Fruit fly (Drosophila melanogaster) whole organism, embryonic: ENCODE data around the gene upd2.
A peak's percentile ranks its signal among the peaks of the same experiment; 100 is the strongest.

Source experiments
- Atf-2 ChIP-seq: fragments of 200-800 bp; sonication (Bioruptor generic); optimal IDR thresholded peaks from 2 replicates; lab custom pipeline; 2016; ENCODE audit warnings: missing biosample characterization, missing genetic modification characterization
- Atf6 ChIP-seq: fragments of 200-800 bp; sonication (Bioruptor generic); IDR thresholded peaks from 2 replicates; pipeline ENCODE4 v1.3.6; 2022; ENCODE audit warnings: missing biosample characterization, missing genetic modification characterization
- B-H1 ChIP-seq: fragments of 200-800 bp; sonication (Bioruptor generic); IDR thresholded peaks from 3 replicates; pipeline ENCODE4 v1.3.6; 2022; ENCODE audit warnings: missing biosample characterization, missing genetic modification characterization
- BtbVII ChIP-seq: fragments of 200-800 bp; sonication (Bioruptor generic); optimal IDR thresholded peaks from 3 replicates; lab custom pipeline; 2017; ENCODE audit warnings: missing biosample characterization, mild to moderate bottlenecking, missing genetic modification characterization
- CG11085 ChIP-seq: fragments of 200-800 bp; sonication (Bioruptor generic); IDR thresholded peaks from 2 replicates; pipeline ENCODE4 v1.3.6; 2022; ENCODE audit warnings: missing biosample characterization, missing genetic modification characterization
- CG11247 ChIP-seq: fragments of 200-800 bp; sonication (Bioruptor generic); IDR thresholded peaks from 2 replicates; pipeline ENCODE4 v1.3.6; 2022; ENCODE audit warnings: missing biosample characterization, missing genetic modification characterization
- CG12104 ChIP-seq: fragments of 200-800 bp; sonication (Bioruptor generic); optimal IDR thresholded peaks from 3 replicates; lab custom pipeline; 2016; ENCODE audit warnings: missing biosample characterization, missing genetic modification characterization
- CG13424 ChIP-seq: fragments of 200-800 bp; sonication (Bioruptor generic); optimal IDR thresholded peaks from 2 replicates; lab custom pipeline; 2019; ENCODE audit warnings: missing biosample characterization, mild to moderate bottlenecking, missing genetic modification characterization, moderate library complexity
- CG14860 ChIP-seq: fragments of 200-800 bp; sonication (Bioruptor generic); IDR thresholded peaks from 3 replicates; pipeline ENCODE4 v1.3.6; 2022; ENCODE audit warnings: missing biosample characterization, missing genetic modification characterization; ENCODE audit not compliant: partially characterized antibody
- CG15479 ChIP-seq: fragments of 200-800 bp; sonication (Bioruptor generic); optimal IDR thresholded peaks from 3 replicates; lab custom pipeline; 2019; ENCODE audit warnings: missing biosample characterization, mild to moderate bottlenecking, missing genetic modification characterization, moderate library complexity
- CG15696 ChIP-seq: fragments of 200-800 bp; sonication (Bioruptor generic); optimal IDR thresholded peaks from 2 replicates; lab custom pipeline; 2019; ENCODE audit warnings: missing biosample characterization, mild to moderate bottlenecking, missing genetic modification characterization, moderate library complexity
- CG1602 ChIP-seq: fragments of 200-800 bp; sonication (Bioruptor generic); optimal IDR thresholded peaks from 3 replicates; lab custom pipeline; 2016; ENCODE audit warnings: missing biosample characterization, missing genetic modification characterization
- CG31224 ChIP-seq: fragments of 200-800 bp; sonication (Bioruptor generic); IDR thresholded peaks from 2 replicates; pipeline ENCODE4 v1.3.6; 2022; ENCODE audit warnings: missing biosample characterization, missing genetic modification characterization
- CG3847 ChIP-seq: fragments of 200-800 bp; sonication (Bioruptor generic); IDR thresholded peaks from 2 replicates; pipeline ENCODE4 v1.3.6; 2022; ENCODE audit warnings: missing biosample characterization, missing genetic modification characterization
- CG4282 ChIP-seq: fragments of 200-800 bp; sonication (Bioruptor generic); optimal IDR thresholded peaks from 2 replicates; lab custom pipeline; 2016; ENCODE audit warnings: missing biosample characterization, missing genetic modification characterization
- CG43689 ChIP-seq: fragments of 200-800 bp; sonication (Bioruptor generic); IDR thresholded peaks from 2 replicates; pipeline ENCODE4 v1.3.6; 2022; ENCODE audit warnings: missing biosample characterization, missing genetic modification characterization
- CG4404 ChIP-seq: fragments of 200-800 bp; sonication (Bioruptor generic); IDR thresholded peaks from 2 replicates; pipeline ENCODE4 v1.3.6; 2022; ENCODE audit warnings: missing biosample characterization, missing genetic modification characterization
- CG4617 ChIP-seq: fragments of 200-800 bp; sonication (Bioruptor generic); optimal IDR thresholded peaks from 3 replicates; lab custom pipeline; 2016; ENCODE audit warnings: missing biosample characterization, missing genetic modification characterization, borderline replicate concordance
- CG5245 ChIP-seq: fragments of 200-800 bp; sonication (Bioruptor generic); optimal IDR thresholded peaks from 3 replicates; lab custom pipeline; 2016; ENCODE audit warnings: missing biosample characterization, missing genetic modification characterization
- D ChIP-seq, 2 experiments: fragments of 200-800 bp in 1 of 2; fragments of >200 bp in 1 of 2; sonication (Bioruptor generic) in 1 of 2; optimal IDR thresholded peaks; 2 replicates in 1 of 2; 3 replicates in 1 of 2; lab custom pipeline; 2017; ENCODE audit warnings: mild to moderate bottlenecking in 1 of 2, missing biosample characterization in 1 of 2, missing genetic modification characterization in 1 of 2, missing genetic modification reagents in 1 of 2
- Doc3 ChIP-seq: fragments of 200-800 bp; sonication (Bioruptor generic); IDR thresholded peaks from 3 replicates; pipeline ENCODE4 v1.3.6; 2022; ENCODE audit warnings: missing biosample characterization, missing genetic modification characterization; ENCODE audit not compliant: partially characterized antibody
- ERR ChIP-seq: fragments of 200-800 bp; sonication (Bioruptor generic); optimal IDR thresholded peaks from 2 replicates; lab custom pipeline; 2016; ENCODE audit warnings: missing biosample characterization, missing genetic modification characterization
- Gsc ChIP-seq: fragments of 200-800 bp; sonication (Bioruptor generic); IDR thresholded peaks from 2 replicates; pipeline ENCODE4 v1.3.6; 2022; ENCODE audit warnings: missing biosample characterization, missing genetic modification characterization
- HLH54F ChIP-seq: fragments of 200-800 bp; sonication (Bioruptor generic); optimal IDR thresholded peaks from 3 replicates; lab custom pipeline; 2016; ENCODE audit warnings: missing biosample characterization, missing genetic modification characterization
- Hey ChIP-seq: fragments of 200-800 bp; sonication (Bioruptor generic); optimal IDR thresholded peaks from 3 replicates; lab custom pipeline; 2018; ENCODE audit warnings: missing biosample characterization, mild to moderate bottlenecking, missing genetic modification characterization
- Med ChIP-seq: fragments of 200-800 bp; sonication (Bioruptor generic); peaks from one replicate; lab custom pipeline; 2016; ENCODE audit warnings: missing biosample characterization, missing genetic modification characterization, mild to moderate bottlenecking, inconsistent platforms, moderate library complexity
- Meics ChIP-seq: fragments of 200-800 bp; sonication (Bioruptor generic); optimal IDR thresholded peaks from 2 replicates; lab custom pipeline; 2017; ENCODE audit warnings: missing biosample characterization, mild to moderate bottlenecking, missing genetic modification characterization
- Mrtf ChIP-seq: fragments of 200-800 bp; sonication (Bioruptor generic); IDR thresholded peaks from 3 replicates; pipeline ENCODE4 v1.3.6; 2022; ENCODE audit warnings: missing biosample characterization, missing genetic modification characterization
- Nf-YC ChIP-seq: fragments of 200-800 bp; optimal IDR thresholded peaks from 3 replicates; lab custom pipeline; 2019; ENCODE audit warnings: missing biosample characterization, mild to moderate bottlenecking, missing genetic modification characterization, moderate library complexity
- PHDP ChIP-seq: fragments of 200-800 bp; sonication (Bioruptor generic); optimal IDR thresholded peaks from 3 replicates; lab custom pipeline; 2018; ENCODE audit warnings: missing biosample characterization, mild to moderate bottlenecking, missing genetic modification characterization, moderate library complexity
- Pdp1 ChIP-seq, 2 experiments: fragments of 200-800 bp; sonication (Bioruptor generic); optimal IDR thresholded peaks; 3 replicates each; lab custom pipeline; 2016; ENCODE audit warnings: missing biosample characterization in 2 of 2, missing genetic modification characterization in 2 of 2, mild to moderate bottlenecking in 1 of 2, moderate library complexity in 1 of 2
- Ravus ChIP-seq: fragments of 200-800 bp; sonication (Bioruptor generic); IDR thresholded peaks from 2 replicates; pipeline ENCODE4 v1.3.6; 2022; ENCODE audit warnings: missing biosample characterization, missing genetic modification characterization
- Trl ChIP-seq, 3 experiments: fragments of >200 bp in 2 of 3; fragments of 200-800 bp in 1 of 3; sonication (Bioruptor generic) in 1 of 3; optimal IDR thresholded peaks; 2 replicates in 1 of 3; 3 replicates in 2 of 3; lab custom pipeline; 2016 to 2017; ENCODE audit warnings: missing biosample characterization in 1 of 3, missing genetic modification characterization in 1 of 3
- Xbp1 ChIP-seq: fragments of 200-800 bp; sonication (Bioruptor generic); optimal IDR thresholded peaks from 3 replicates; lab custom pipeline; 2016; ENCODE audit warnings: missing biosample characterization, mild to moderate bottlenecking, missing genetic modification characterization
- bowl ChIP-seq: fragments of 200-800 bp; sonication (Bioruptor generic); IDR thresholded peaks from 2 replicates; pipeline ENCODE4 v1.3.6; 2022; ENCODE audit warnings: missing biosample characterization, missing genetic modification characterization
- cwo ChIP-seq: fragments of 200-800 bp; sonication (Bioruptor generic); optimal IDR thresholded peaks from 3 replicates; lab custom pipeline; 2017; ENCODE audit warnings: missing biosample characterization, missing genetic modification characterization, mild to moderate bottlenecking, moderate library complexity, missing genetic modification reagents
- dm ChIP-seq: fragments of 200-800 bp; sonication (Bioruptor generic); optimal IDR thresholded peaks from 3 replicates; lab custom pipeline; 2016; ENCODE audit warnings: missing biosample characterization, missing genetic modification characterization
- ewg ChIP-seq: fragments of 200-800 bp; sonication (Bioruptor generic); optimal IDR thresholded peaks from 3 replicates; lab custom pipeline; 2017; ENCODE audit warnings: mild to moderate bottlenecking, missing biosample characterization, missing genetic modification reagents, missing genetic modification characterization
- eyg ChIP-seq: fragments of 200-800 bp; sonication (Bioruptor generic); optimal IDR thresholded peaks from 3 replicates; lab custom pipeline; 2016; ENCODE audit warnings: missing biosample characterization, missing genetic modification characterization
- grn ChIP-seq: fragments of 200-800 bp; sonication (Bioruptor generic); optimal IDR thresholded peaks from 3 replicates; lab custom pipeline; 2017; ENCODE audit warnings: missing biosample characterization, missing genetic modification characterization
- gt ChIP-seq: fragments of 200-800 bp; sonication (Bioruptor generic); IDR thresholded peaks from 2 replicates; pipeline ENCODE4 v1.3.6; 2022; ENCODE audit warnings: missing biosample characterization, missing genetic modification characterization
- lmd ChIP-seq: fragments of 200-800 bp; sonication (Bioruptor generic); IDR thresholded peaks from 2 replicates; pipeline ENCODE4 v1.3.6; 2022; ENCODE audit warnings: missing biosample characterization, missing genetic modification characterization
- luna ChIP-seq: fragments of 200-800 bp; sonication (Bioruptor generic); optimal IDR thresholded peaks from 2 replicates; lab custom pipeline; 2016; ENCODE audit warnings: missing biosample characterization, missing genetic modification characterization
- pzg ChIP-seq: fragments of 200-800 bp; sonication (Bioruptor generic); optimal IDR thresholded peaks from 3 replicates; lab custom pipeline; 2018; ENCODE audit warnings: missing biosample characterization, mild to moderate bottlenecking, missing genetic modification characterization, moderate library complexity
- rib ChIP-seq: fragments of 200-800 bp; sonication (Bioruptor generic); IDR thresholded peaks from 2 replicates; pipeline ENCODE4 v1.3.6; 2022; ENCODE audit warnings: missing biosample characterization, missing genetic modification characterization
- sima ChIP-seq: fragments of 200-800 bp; sonication (Bioruptor generic); optimal IDR thresholded peaks from 2 replicates; lab custom pipeline; 2016; ENCODE audit warnings: missing biosample characterization, missing genetic modification characterization
- slbo ChIP-seq: fragments of 200-800 bp; sonication (Bioruptor generic); IDR thresholded peaks from 2 replicates; pipeline ENCODE4 v1.3.6; 2022; ENCODE audit warnings: missing biosample characterization, missing genetic modification characterization
- ssp ChIP-seq: fragments of 200-800 bp; sonication (Bioruptor generic); IDR thresholded peaks from 2 replicates; pipeline ENCODE4 v1.3.6; 2022; ENCODE audit warnings: missing biosample characterization, missing genetic modification characterization
- wdn ChIP-seq: fragments of 200-800 bp; sonication (Bioruptor generic); IDR thresholded peaks from 2 replicates; pipeline ENCODE4 v1.3.6; 2022; ENCODE audit warnings: missing biosample characterization, missing genetic modification characterization
- wor ChIP-seq: fragments of 200-800 bp; sonication (Bioruptor generic); IDR thresholded peaks from 2 replicates; pipeline ENCODE4 v1.3.6; 2022; ENCODE audit warnings: missing biosample characterization, missing genetic modification characterization
- zen2 ChIP-seq: fragments of 200-800 bp; sonication (Bioruptor generic); IDR thresholded peaks from 3 replicates; pipeline ENCODE4 v1.3.6; 2022; ENCODE audit warnings: missing biosample characterization, missing genetic modification characterization; ENCODE audit not compliant: partially characterized antibody

The upd2 gene

DNA sequence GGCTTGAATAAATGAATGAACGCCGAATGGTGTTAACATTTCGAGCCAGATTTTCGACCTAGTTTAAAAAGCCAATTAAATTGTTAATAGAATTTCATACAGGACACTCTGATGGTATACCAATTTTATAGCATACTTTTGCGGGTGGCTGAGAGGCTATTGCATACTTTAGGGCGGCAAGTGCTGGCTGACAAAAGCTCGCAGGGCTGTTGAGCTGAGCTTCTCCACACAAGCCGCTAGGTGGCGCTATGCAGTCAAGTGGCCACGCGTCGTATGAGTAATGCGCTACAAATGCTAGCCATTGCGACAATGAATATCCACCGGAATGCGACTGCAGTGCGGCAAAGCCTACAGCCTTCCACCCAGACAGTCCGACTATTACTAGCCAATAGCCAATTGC is 3.8 kb downstream of the upd2 start (continued):
- no peak for TF ChIP-seq rib (GFP tag; lab: Robert Waterston, UW)
- TF ChIP-seq Doc3 (GFP tag; lab: Robert Waterston, UW) = no peak
- no peak for TF ChIP-seq zen2 (GFP tag; lab: Robert Waterston, UW)
- TF ChIP-seq dm = peak; percentile 27
- no peak for TF ChIP-seq CG13424 (tag; lab: Kevin White, UChicago)
- TF ChIP-seq CG3847 (GFP tag; lab: Robert Waterston, UW) = peak; percentile 33; the same call in 1 of the 2 replicates
- no peak for TF ChIP-seq lmd
- TF ChIP-seq CG14860 (GFP tag; lab: Robert Waterston, UW) = no peak
- no peak for TF ChIP-seq CG11247 (GFP tag; lab: Robert Waterston, UW)
- TF ChIP-seq eyg (GFP tag; lab: Kevin White, UChicago) = no peak
- TF ChIP-seq CG15479 (GFP tag; lab: Kevin White, UChicago) = no peak
- no peak for TF ChIP-seq Ravus (GFP tag; lab: Robert Waterston, UW)
- no peak for TF ChIP-seq ewg (GFP tag; lab: Kevin White, UChicago)
- TF ChIP-seq CG5245 = no peak
- no peak for TF ChIP-seq D (optimal IDR thresholded peaks at IDR 0.05; lab: Kevin White, UChicago)
- TF ChIP-seq D (GFP tag; optimal IDR thresholded peaks at IDR 0.05; lab: Kevin White, UChicago) = no peak
- TF ChIP-seq Hey = no peak
- TF ChIP-seq wor (GFP tag; lab: Robert Waterston, UW) = no peak
- no peak for TF ChIP-seq CG4404
- TF ChIP-seq CG4617 (GFP tag; lab: Kevin White, UChicago) = no peak
- no peak for TF ChIP-seq Atf6 (GFP tag; lab: Robert Waterston, UW)
- no peak for TF ChIP-seq Meics
- TF ChIP-seq sima (GFP tag; lab: Kevin White, UChicago) = no peak
- TF ChIP-seq CG4282 (GFP tag; lab: Kevin White, UChicago) = no peak
- no peak for TF ChIP-seq ssp (GFP tag; lab: Robert Waterston, UW)
- no peak for TF ChIP-seq CG11085 (GFP tag; lab: Robert Waterston, UW)
- TF ChIP-seq CG43689 (GFP tag; lab: Robert Waterston, UW) = no peak
- peak; percentile 95 for TF ChIP-seq Med (GFP tag; lab: Kevin White, UChicago)
- no peak for TF ChIP-seq BtbVII
- TF ChIP-seq CG15696 (tag; lab: Kevin White, UChicago) = peak; percentile 25
- TF ChIP-seq Trl (optimal IDR thresholded peaks at IDR 0.05; lab: Kevin White, UChicago) = no peak
- peak; percentile 16 for TF ChIP-seq Trl (GFP tag; optimal IDR thresholded peaks at IDR 0.05; lab: Kevin White, UChicago)
- no peak for TF ChIP-seq cwo
- TF ChIP-seq Nf-YC (tag; lab: Kevin White, UChicago) = no peak
- no peak for TF ChIP-seq Atf-2 (GFP tag; lab: Kevin White, UChicago)
- no peak for TF ChIP-seq CG31224 (GFP tag; lab: Robert Waterston, UW)
- TF ChIP-seq HLH54F (GFP tag; lab: Kevin White, UChicago) = peak; percentile 17
- TF ChIP-seq Pdp1 (GFP tag; optimal IDR thresholded peaks at IDR 0.05; lab: Kevin White, UChicago) = peak in 1 of 2 experiments; percentile 31
- no peak for TF ChIP-seq ERR (GFP tag; lab: Kevin White, UChicago)
- TF ChIP-seq B-H1 (GFP tag; lab: Robert Waterston, UW) = no peak
- TF ChIP-seq grn (GFP tag; lab: Kevin White, UChicago) = no peak
- TF ChIP-seq Gsc = no peak
- TF ChIP-seq Mrtf (GFP tag; lab: Robert Waterston, UW) = 0 out of 3 replicates have a peak, but pooled peaks have one; percentile 41
- TF ChIP-seq CG1602 (GFP tag; lab: Kevin White, UChicago) = no peak
- no peak for TF ChIP-seq luna
- peak; percentile 44 for TF ChIP-seq Xbp1 (GFP tag; lab: Kevin White, UChicago)
- no peak for TF ChIP-seq gt (GFP tag; lab: Robert Waterston, UW)
- TF ChIP-seq slbo = peak; percentile 44
- TF ChIP-seq PHDP (tag; lab: Kevin White, UChicago) = no peak
- TF ChIP-seq wdn (GFP tag; lab: Robert Waterston, UW) = no peak
- TF ChIP-seq pzg (GFP tag; lab: Kevin White, UChicago) = no peak
- TF ChIP-seq CG12104 (GFP tag; lab: Kevin White, UChicago) = no peak
- no peak for TF ChIP-seq bowl (GFP tag; lab: Robert Waterston, UW)
